Worm (Caenorhabditis elegans) whole organism, L2 larva: ENCODE measurements around the gene cyp-14A4.

ENCODE experiments used
- ceh-16 ChIP-seq: fragments of 150-350 bp; optimal IDR thresholded peaks from 2 replicates; lab custom pipeline; 2014; ENCODE audit warnings: missing biosample characterization, missing genetic modification characterization
- skn-1 ChIP-seq: sonication (generic microtip); optimal IDR thresholded peaks from 2 replicates; lab custom pipeline; 2017; ENCODE audit warnings: missing biosample characterization, missing genetic modification characterization
- zag-1 ChIP-seq: fragments of 150-350 bp; optimal IDR thresholded peaks from 2 replicates; lab custom pipeline; 2014; ENCODE audit warnings: missing biosample characterization, missing genetic modification characterization

DNA sequence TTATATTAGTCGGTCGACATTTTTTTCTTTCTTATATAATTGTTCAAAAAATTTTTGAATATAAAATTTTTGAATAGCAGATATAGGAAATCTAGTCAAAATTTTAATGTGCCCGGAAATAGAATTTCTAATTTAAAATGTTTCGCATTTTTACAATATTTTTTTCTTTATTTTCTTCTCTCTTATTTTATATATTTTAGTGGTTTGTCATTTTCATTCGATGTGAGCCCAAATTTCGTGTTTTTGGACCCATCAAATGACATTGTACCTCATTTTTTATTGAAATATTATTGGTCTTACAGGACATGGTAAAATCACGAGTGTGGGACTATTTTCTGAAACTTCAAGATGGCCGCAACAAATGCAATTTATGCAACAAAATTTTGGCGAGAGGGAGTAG, 21.8 kb downstream of the cyp-14A4 start, which contains the start of gene K09A11.1:
- TF ChIP-seq skn-1 (tag; lab: Kevin White, UChicago): no peak
- TF ChIP-seq zag-1 (tag; lab: Kevin White, UChicago): no peak
- TF ChIP-seq ceh-16 (tag; lab: Kevin White, UChicago): no peak
